Fruit fly (Drosophila melanogaster): ENCODE data around the gene dnc.

DNA sequence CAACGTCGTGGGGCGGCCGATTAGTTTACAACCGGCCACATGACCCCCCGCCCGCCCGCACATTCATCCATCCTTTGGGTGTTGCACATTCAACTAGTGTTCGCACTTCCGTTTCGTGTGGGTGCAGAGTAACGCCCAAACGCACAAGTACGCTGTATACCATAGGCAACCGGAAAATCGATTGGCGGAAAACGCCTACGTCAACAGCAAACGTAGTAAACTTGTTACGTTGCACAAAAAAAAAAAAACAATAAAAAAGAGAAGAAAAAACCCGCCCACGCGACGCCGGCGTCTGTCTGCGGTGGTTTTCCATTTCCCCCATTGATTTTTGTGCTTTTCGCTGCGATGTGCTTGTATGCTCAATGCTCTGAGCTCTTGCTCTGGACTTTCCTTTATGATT lies 200.2 kb downstream of the dnc start:
- no peak for TF ChIP-seq CG8478 (optimal IDR thresholded peaks at IDR 0.05)
- TF ChIP-seq CTCF (optimal IDR thresholded peaks at IDR 0.05), result no peak

Data from S2 (cell line).